Worm (Caenorhabditis elegans): ENCODE data around the gene T05B4.9.

DNA sequence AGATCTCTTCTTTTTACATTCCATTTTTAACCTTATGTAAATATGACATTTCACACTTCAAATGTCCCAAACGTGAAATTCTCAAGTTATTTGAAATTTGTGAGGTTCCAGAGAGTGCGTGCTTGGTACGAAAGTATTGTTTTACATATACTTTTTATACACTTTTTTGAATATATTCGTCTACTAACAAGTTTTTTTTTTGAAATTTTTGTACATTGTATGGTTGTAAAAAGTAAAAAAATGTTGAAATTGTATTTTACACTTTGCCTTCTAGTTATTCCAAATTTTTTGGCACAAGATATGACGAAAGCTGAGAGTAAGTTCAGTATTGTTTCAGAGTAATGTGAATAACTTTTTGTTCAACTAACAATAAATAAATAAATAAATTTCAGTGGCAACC, 16.5 kb upstream of the T05B4.9 start, which contains the start of gene lgc-1:
- no peak for TF ChIP-seq nhr-6 (tag; optimal IDR thresholded peaks at IDR 0.05)
- no peak for TF ChIP-seq ceh-82 (tag; optimal IDR thresholded peaks at IDR 0.05)
- TF ChIP-seq alr-1 (tag; optimal IDR thresholded peaks at IDR 0.05): no peak
- TF ChIP-seq C34F6.9 (tag; optimal IDR thresholded peaks at IDR 0.05): no peak
- no peak for TF ChIP-seq lin-39 (tag; optimal IDR thresholded peaks at IDR 0.05)
- TF ChIP-seq sma-9 (GFP tag; optimal IDR thresholded peaks at IDR 0.05): no peak
- TF ChIP-seq sma-9 (tag; optimal IDR thresholded peaks at IDR 0.05): no peak
- no peak for TF ChIP-seq gmeb-1 (tag; optimal IDR thresholded peaks at IDR 0.05)
- no peak for TF ChIP-seq unc-62 (GFP tag; optimal IDR thresholded peaks at IDR 0.05)
